Worm (Caenorhabditis elegans) whole organism, late embryonic: Measurements from ENCODE around the gene ZK856.6.

ENCODE experiments used
- F13H6.1 ChIP-seq: sonication (generic microtip); optimal IDR thresholded peaks from 2 replicates; lab custom pipeline; 2016; ENCODE audit warnings: missing genetic modification characterization, missing compliant biosample characterization
- ceh-48 ChIP-seq: sonication (generic microtip); optimal IDR thresholded peaks from 2 replicates; lab custom pipeline; 2016; ENCODE audit warnings: missing genetic modification characterization, inconsistent platforms, missing compliant biosample characterization
- elt-2 ChIP-seq: sonication (generic microtip); optimal IDR thresholded peaks from 2 replicates; lab custom pipeline; 2016; ENCODE audit warnings: missing genetic modification reagents, missing genetic modification characterization, missing compliant biosample characterization
- fkh-10 ChIP-seq: fragments of 150-350 bp; optimal IDR thresholded peaks from 2 replicates; lab custom pipeline; 2014; ENCODE audit warnings: missing biosample characterization, missing genetic modification reagents, missing genetic modification characterization
- nfya-1 ChIP-seq: sonication (generic microtip); optimal IDR thresholded peaks from 2 replicates; lab custom pipeline; 2017; ENCODE audit warnings: missing genetic modification characterization, mild to moderate bottlenecking, missing compliant biosample characterization, antibody characterized with exemption, moderate library complexity
- nhr-11 ChIP-seq: fragments of 150-350 bp; optimal IDR thresholded peaks from 2 replicates; lab custom pipeline; 2014; ENCODE audit warnings: missing biosample characterization, missing genetic modification characterization
- sdc-2 ChIP-seq: sonication (generic microtip); optimal IDR thresholded peaks from 2 replicates; lab custom pipeline; 2016; ENCODE audit warnings: missing genotype, missing genetic modification characterization, missing compliant biosample characterization
- tbx-7 ChIP-seq: sonication (generic microtip); optimal IDR thresholded peaks from 2 replicates; lab custom pipeline; 2016; ENCODE audit warnings: missing genotype, missing genetic modification characterization, missing compliant biosample characterization
- ttx-3 ChIP-seq: sonication (generic microtip); optimal IDR thresholded peaks from 2 replicates; lab custom pipeline; 2016; ENCODE audit warnings: missing genetic modification reagents, missing genetic modification characterization, missing compliant biosample characterization
- unc-3 ChIP-seq, 2 experiments: fragments of 200-800 bp in 1 of 2; sonication (Bioruptor generic) in 1 of 2; sonication (generic microtip) in 1 of 2; conservative IDR thresholded peaks in 1 of 2; optimal IDR thresholded peaks in 1 of 2; 2 replicates each; pipeline versions ENCODE4 v1.3.6 to Lab custom; 2016 to 2022; ENCODE audit warnings: missing compliant biosample characterization in 2 of 2, missing genetic modification characterization in 2 of 2, missing genetic modification reagents in 1 of 2
- unc-86 ChIP-seq: sonication (generic microtip); optimal IDR thresholded peaks from 2 replicates; lab custom pipeline; 2016; ENCODE audit warnings: missing genetic modification characterization, missing compliant biosample characterization

- TF ChIP-seq elt-2 (tag; lab: Kevin White, UChicago) = no peak
- no peak for TF ChIP-seq unc-86
- TF ChIP-seq ttx-3 = no peak
- no peak for TF ChIP-seq unc-3 (GFP tag; conservative IDR thresholded peaks at IDR 0.05; lab: Robert Waterston, UW)
- TF ChIP-seq unc-3 (tag; optimal IDR thresholded peaks at IDR 0.05; lab: Kevin White, UChicago) = no peak
- no peak for TF ChIP-seq F13H6.1 (tag; lab: Kevin White, UChicago)
- TF ChIP-seq nhr-11 = no peak
- no peak for TF ChIP-seq sdc-2 (tag; lab: Kevin White, UChicago)
- no peak for TF ChIP-seq ceh-48 (tag; lab: Kevin White, UChicago)
- no peak for TF ChIP-seq fkh-10
- TF ChIP-seq tbx-7 (tag; lab: Kevin White, UChicago) = no peak
- TF ChIP-seq nfya-1 = no peak
Measured at ce11 chrV:10237171-10237570, 38.7 kb downstream of the ZK856.6 start.
